Worm (Caenorhabditis elegans) whole organism, late embryonic: Measurements from ENCODE around the gene K08E4.3.

Source experiments
- C08G9.2 ChIP-seq: sonication (generic microtip); optimal IDR thresholded peaks from 2 replicates; lab custom pipeline; 2016; ENCODE audit warnings: mild to moderate bottlenecking, missing genetic modification characterization, moderate library complexity, missing compliant biosample characterization
- C38D4.7 ChIP-seq: fragments of 200-800 bp; sonication (Bioruptor generic); optimal IDR thresholded peaks from 2 replicates; lab custom pipeline; 2018; ENCODE audit warnings: mild to moderate bottlenecking, missing genetic modification characterization, moderate library complexity, missing compliant biosample characterization
- ahr-1 ChIP-seq: sonication (generic microtip); optimal IDR thresholded peaks from 2 replicates; lab custom pipeline; 2016; ENCODE audit warnings: missing genetic modification characterization, missing compliant biosample characterization
- ama-1 ChIP-seq: fragments of 150-350 bp; optimal IDR thresholded peaks from 2 replicates; lab custom pipeline; 2014
- ceh-18 ChIP-seq: sonication (generic microtip); optimal IDR thresholded peaks from 2 replicates; lab custom pipeline; 2016; ENCODE audit warnings: missing genetic modification characterization, missing compliant biosample characterization
- ceh-19 ChIP-seq: fragments of 200-800 bp; sonication (Bioruptor generic); optimal IDR thresholded peaks from 2 replicates; lab custom pipeline; 2018; ENCODE audit warnings: mild to moderate bottlenecking, missing genetic modification characterization, missing compliant biosample characterization
- ceh-24 ChIP-seq: sonication (generic microtip); optimal IDR thresholded peaks from 2 replicates; lab custom pipeline; 2016; ENCODE audit warnings: mild to moderate bottlenecking, missing genetic modification characterization, missing compliant biosample characterization
- ceh-30 ChIP-seq: fragments of 150-350 bp; optimal IDR thresholded peaks from 2 replicates; lab custom pipeline; 2014; ENCODE audit warnings: missing biosample characterization, missing genetic modification characterization
- ceh-31 ChIP-seq: sonication (generic microtip); optimal IDR thresholded peaks from 2 replicates; lab custom pipeline; 2016; ENCODE audit warnings: missing genetic modification characterization, missing compliant biosample characterization
- ceh-45 ChIP-seq: fragments of 200-800 bp; sonication (Bioruptor generic); IDR thresholded peaks from 2 replicates; pipeline ENCODE4 v1.3.6; 2022; ENCODE audit warnings: missing genetic modification reagents, missing genetic modification characterization, missing compliant biosample characterization
- ceh-48 ChIP-seq: sonication (generic microtip); optimal IDR thresholded peaks from 2 replicates; lab custom pipeline; 2016; ENCODE audit warnings: missing genetic modification characterization, inconsistent platforms, missing compliant biosample characterization
- ceh-6 ChIP-seq: fragments of 200-800 bp; sonication (Bioruptor generic); optimal IDR thresholded peaks from 2 replicates; lab custom pipeline; 2018; ENCODE audit warnings: mild to moderate bottlenecking, missing genetic modification characterization, missing compliant biosample characterization
- ceh-9 ChIP-seq: sonication (generic microtip); optimal IDR thresholded peaks from 2 replicates; lab custom pipeline; 2016; ENCODE audit warnings: mild to moderate bottlenecking, missing genetic modification characterization, inconsistent platforms, missing compliant biosample characterization
- che-1 ChIP-seq: sonication (generic microtip); optimal IDR thresholded peaks from 2 replicates; lab custom pipeline; 2016; ENCODE audit warnings: mild to moderate bottlenecking, missing genetic modification characterization, missing compliant biosample characterization
- dve-1 ChIP-seq: sonication (generic microtip); optimal IDR thresholded peaks from 2 replicates; lab custom pipeline; 2017; ENCODE audit warnings: antibody characterized with exemption, mild to moderate bottlenecking, missing genetic modification characterization, missing compliant biosample characterization
- elt-2 ChIP-seq: sonication (generic microtip); optimal IDR thresholded peaks from 2 replicates; lab custom pipeline; 2016; ENCODE audit warnings: missing genetic modification reagents, missing genetic modification characterization, missing compliant biosample characterization
- elt-4 ChIP-seq: sonication (generic microtip); optimal IDR thresholded peaks from 2 replicates; lab custom pipeline; 2016; ENCODE audit warnings: missing genetic modification characterization, missing compliant biosample characterization
- eyg-1 ChIP-seq: sonication (generic microtip); optimal IDR thresholded peaks from 2 replicates; lab custom pipeline; 2016; ENCODE audit warnings: missing genotype, missing genetic modification characterization, missing compliant biosample characterization
- fax-1 ChIP-seq: sonication (generic microtip); optimal IDR thresholded peaks from 2 replicates; lab custom pipeline; 2016; ENCODE audit warnings: missing genotype, missing genetic modification characterization, missing compliant biosample characterization
- gmeb-2 ChIP-seq: sonication (generic microtip); optimal IDR thresholded peaks from 2 replicates; lab custom pipeline; 2016; ENCODE audit warnings: missing genetic modification characterization, inconsistent platforms, missing compliant biosample characterization
- hlh-13 ChIP-seq: fragments of 200-800 bp; sonication (Bioruptor generic); optimal IDR thresholded peaks from 2 replicates; lab custom pipeline; 2018; ENCODE audit warnings: mild to moderate bottlenecking, missing genetic modification characterization, missing compliant biosample characterization
- hlh-15 ChIP-seq: sonication (generic microtip); optimal IDR thresholded peaks from 2 replicates; lab custom pipeline; 2016; ENCODE audit warnings: missing genetic modification characterization, missing compliant biosample characterization
- hlh-30 ChIP-seq: sonication (generic microtip); optimal IDR thresholded peaks from 2 replicates; lab custom pipeline; 2017; ENCODE audit warnings: antibody characterized with exemption, missing genetic modification characterization, missing compliant biosample characterization; ENCODE audit not compliant: insufficient read depth
- lim-6 ChIP-seq: sonication (generic microtip); optimal IDR thresholded peaks from 2 replicates; lab custom pipeline; 2016; ENCODE audit warnings: missing genetic modification characterization, missing compliant biosample characterization
- madf-2 ChIP-seq: sonication (generic microtip); optimal IDR thresholded peaks from 2 replicates; lab custom pipeline; 2017; ENCODE audit warnings: missing genetic modification characterization, missing compliant biosample characterization
- nfya-1 ChIP-seq: sonication (generic microtip); optimal IDR thresholded peaks from 2 replicates; lab custom pipeline; 2017; ENCODE audit warnings: missing genetic modification characterization, mild to moderate bottlenecking, missing compliant biosample characterization, antibody characterized with exemption, moderate library complexity
- nhr-11 ChIP-seq: fragments of 150-350 bp; optimal IDR thresholded peaks from 2 replicates; lab custom pipeline; 2014; ENCODE audit warnings: missing biosample characterization, missing genetic modification characterization
- nhr-232 ChIP-seq: sonication (generic microtip); optimal IDR thresholded peaks from 2 replicates; lab custom pipeline; 2016; ENCODE audit warnings: missing genetic modification characterization, missing compliant biosample characterization
- npax-4 ChIP-seq: sonication (generic microtip); optimal IDR thresholded peaks from 2 replicates; lab custom pipeline; 2016; ENCODE audit warnings: missing genetic modification characterization, missing compliant biosample characterization
- pag-3 ChIP-seq: sonication (generic microtip); optimal IDR thresholded peaks from 2 replicates; lab custom pipeline; 2016; ENCODE audit warnings: missing compliant biosample characterization, missing genetic modification characterization, borderline replicate concordance
- pax-1 ChIP-seq: fragments of 150-350 bp; optimal IDR thresholded peaks from 2 replicates; lab custom pipeline; 2014; ENCODE audit warnings: missing biosample characterization, missing genetic modification characterization
- pros-1 ChIP-seq: fragments of 150-350 bp; optimal IDR thresholded peaks from 2 replicates; lab custom pipeline; 2014; ENCODE audit warnings: missing biosample characterization, missing genetic modification reagents, missing genetic modification characterization
- ref-2 ChIP-seq: sonication (generic microtip); optimal IDR thresholded peaks from 2 replicates; lab custom pipeline; 2016; ENCODE audit warnings: missing genetic modification characterization, missing compliant biosample characterization
- sdc-2 ChIP-seq: sonication (generic microtip); optimal IDR thresholded peaks from 2 replicates; lab custom pipeline; 2016; ENCODE audit warnings: missing genotype, missing genetic modification characterization, missing compliant biosample characterization
- sox-4 ChIP-seq: sonication (generic microtip); optimal IDR thresholded peaks from 2 replicates; lab custom pipeline; 2017; ENCODE audit warnings: mild to moderate bottlenecking, missing genetic modification characterization, inconsistent platforms, missing compliant biosample characterization
- zip-5 ChIP-seq: sonication (generic microtip); optimal IDR thresholded peaks from 2 replicates; lab custom pipeline; 2016; ENCODE audit warnings: missing genetic modification characterization, missing compliant biosample characterization

K08E4.3 gene

ce11 chrIV:12093819-12094218 lies 36.3 kb downstream of the K08E4.3 start, which contains the start of gene F11A10.5:
Gene F11A10.5 (plus strand): TSS chrIV:12094119.
- TF ChIP-seq C38D4.7 (GFP tag; lab: Kevin White, UChicago) (no peak), madf-2 (no peak), C08G9.2 (tag; lab: Kevin White, UChicago) (no peak), hlh-30 (tag; lab: Kevin White, UChicago) (no peak), hlh-13 (GFP tag; lab: Kevin White, UChicago) (no peak), ceh-18 (tag; lab: Kevin White, UChicago) (no peak), che-1 (tag; lab: Kevin White, UChicago) (no peak), ama-1 (lab: Kevin White, UChicago) (no peak), sdc-2 (tag; lab: Kevin White, UChicago) (no peak), ahr-1 (tag; lab: Kevin White, UChicago) (no peak), dve-1 (no peak), ceh-6 (GFP tag; lab: Kevin White, UChicago) (no peak), gmeb-2 (tag; lab: Kevin White, UChicago) (no peak), ceh-9 (tag; lab: Kevin White, UChicago) (no peak), ceh-45 (GFP tag; lab: Robert Waterston, UW) (no peak), nfya-1 (tag; lab: Kevin White, UChicago) (no peak), lim-6 (no peak), nhr-232 (tag; lab: Kevin White, UChicago) (no peak), ceh-30 (tag; lab: Kevin White, UChicago) (no peak), fax-1 (tag; lab: Kevin White, UChicago) (no peak), ceh-48 (tag; lab: Kevin White, UChicago) (peak; percentile 47), ceh-31 (peak; percentile 10), zip-5 (tag; lab: Kevin White, UChicago) (peak; percentile 16), pag-3 (tag; lab: Kevin White, UChicago) (no peak), hlh-15 (no peak)

DNA sequence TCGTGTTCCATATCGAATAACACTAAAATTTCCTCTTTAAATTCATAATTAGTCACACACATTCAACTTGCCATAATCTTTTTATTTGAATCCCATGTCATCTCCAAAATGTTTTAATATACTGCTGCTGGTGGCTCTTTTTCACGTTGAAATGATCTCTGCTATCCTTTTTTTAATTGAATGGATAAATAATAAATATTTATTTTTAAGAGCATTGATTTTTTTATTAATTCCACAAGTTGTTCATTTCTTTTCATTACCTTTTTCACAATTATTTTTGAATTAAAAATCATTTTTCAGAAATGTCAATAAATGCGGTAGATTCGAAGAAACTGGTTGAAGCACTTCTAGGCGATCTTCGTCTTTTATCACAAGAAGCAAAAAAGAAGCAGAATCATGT lies 38.9 kb downstream of the K08E4.3 start, which contains the start of gene mon-2:
mon-2 (plus strand) TSS at position 301 of the 400 bp plus-strand sequence.
- no peak for TF ChIP-seq pax-1 (tag; lab: Kevin White, UChicago)
- TF ChIP-seq eyg-1 (tag; lab: Kevin White, UChicago), result no peak
- no peak for TF ChIP-seq elt-2 (tag; lab: Kevin White, UChicago)
- no peak for TF ChIP-seq fax-1 (tag; lab: Kevin White, UChicago)
- no peak for TF ChIP-seq pros-1 (tag; lab: Kevin White, UChicago)
- TF ChIP-seq pag-3 (tag; lab: Kevin White, UChicago), result no peak
- no peak for TF ChIP-seq ceh-19
- no peak for TF ChIP-seq ref-2 (tag; lab: Kevin White, UChicago)
- TF ChIP-seq ceh-48 (tag; lab: Kevin White, UChicago), result no peak
- TF ChIP-seq ceh-24, result no peak
- no peak for TF ChIP-seq madf-2
- TF ChIP-seq ceh-30 (tag; lab: Kevin White, UChicago), result no peak
- TF ChIP-seq, all 69 proteins: peak for 0

DNA sequence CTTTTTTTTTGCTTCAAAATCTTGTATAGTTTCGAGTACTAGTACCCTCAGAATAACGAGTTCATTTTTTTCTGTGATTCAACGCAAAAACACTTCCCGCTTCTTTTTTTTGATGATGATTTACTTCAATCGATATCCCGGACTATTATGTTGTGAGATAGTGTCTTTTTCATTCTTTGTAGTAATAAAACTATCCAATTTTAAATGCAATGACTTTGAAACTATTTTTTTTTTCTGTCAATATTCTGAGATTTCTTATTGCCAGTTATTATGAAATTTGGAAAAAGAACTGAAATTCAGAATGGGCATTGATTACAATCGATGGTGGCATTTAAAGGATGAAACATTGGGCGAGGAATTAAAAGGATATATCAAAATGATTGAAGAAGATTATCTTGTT lies 48.0 kb downstream of the K08E4.3 start, which contains the start of gene M18.3:
M18.3 (plus strand) TSS at position 301 of the 400 bp plus-strand sequence.
- TF ChIP-seq npax-4, result no peak
- TF ChIP-seq ahr-1 (tag; lab: Kevin White, UChicago), result no peak
- no peak for TF ChIP-seq sox-4
- TF ChIP-seq nhr-11 (tag; lab: Kevin White, UChicago), result no peak
- no peak for TF ChIP-seq ceh-30 (tag; lab: Kevin White, UChicago)
- TF ChIP-seq ceh-9 (tag; lab: Kevin White, UChicago), result no peak
- TF ChIP-seq, all 69 proteins: peak for 0

DNA sequence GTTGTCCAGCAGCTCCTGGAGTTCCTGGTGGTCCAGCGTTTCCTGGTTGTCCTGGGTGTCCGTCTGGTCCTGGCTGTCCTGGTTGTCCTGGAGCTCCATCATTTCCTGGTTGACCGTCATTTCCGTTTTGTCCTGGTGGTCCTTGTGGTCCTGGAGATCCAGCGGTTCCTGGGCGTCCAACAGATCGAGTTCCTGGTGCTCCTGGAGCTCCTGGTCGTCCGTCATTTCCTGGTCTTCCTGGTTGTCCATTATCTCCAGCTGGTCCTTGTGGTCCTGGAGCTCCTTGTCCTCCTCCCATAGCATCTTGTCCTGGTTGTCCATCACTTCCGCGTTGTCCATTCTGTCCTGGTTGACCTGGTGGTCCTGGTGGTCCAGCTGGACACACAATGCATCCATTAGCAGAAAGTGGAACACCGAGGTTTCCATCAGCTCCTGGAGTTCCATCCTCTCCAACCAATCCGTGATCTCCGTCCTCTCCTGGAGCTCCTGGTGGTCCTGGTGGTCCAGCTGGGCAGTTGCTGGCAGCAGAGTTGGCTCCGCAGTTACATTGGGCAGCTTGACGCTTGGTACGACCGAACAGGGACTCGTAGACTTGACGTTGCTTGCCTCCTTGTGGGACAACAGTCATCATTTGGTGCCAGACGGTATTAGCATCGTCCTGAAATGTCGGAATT lies 51.6 kb downstream of the K08E4.3 start:
- peak; percentile 38 for TF ChIP-seq elt-4 (tag; lab: Kevin White, UChicago)
- TF ChIP-seq eyg-1 (tag; lab: Kevin White, UChicago), result no peak
